Fruit fly (Drosophila melanogaster): ENCODE data around the gene CG43861.

CG43861 gene

dm6 chr2L:19932523-19932922 is 84.6 kb downstream of the CG43861 start (continued):
- TF ChIP-seq gsb-n (tag; optimal IDR thresholded peaks at IDR 0.05) (no peak), cg (GFP tag; optimal IDR thresholded peaks at IDR 0.05) (no peak), fd102C (GFP tag; optimal IDR thresholded peaks at IDR 0.05) (no peak), CG33213 (GFP tag; optimal IDR thresholded peaks at IDR 0.05) (no peak), Bteb2 (GFP tag; optimal IDR thresholded peaks at IDR 0.05) (no peak), CG18011 (GFP tag; optimal IDR thresholded peaks at IDR 0.05) (no peak), CG11695 (GFP tag; IDR thresholded peaks at IDR 0.05) (0 out of 3 replicates have a peak, but pooled peaks have one; percentile 7), YL-1 (GFP tag; optimal IDR thresholded peaks at IDR 0.05) (no peak), CG10543 (GFP tag; optimal IDR thresholded peaks at IDR 0.05) (peak; percentile 47), cato (GFP tag; optimal IDR thresholded peaks at IDR 0.05; ENCODE audit: borderline replicate concordance) (no peak), Abd-B (GFP tag; optimal IDR thresholded peaks at IDR 0.05) (no peak), CG13894 (tag; optimal IDR thresholded peaks at IDR 0.05) (peak; percentile 11), CG7372 (GFP tag; IDR thresholded peaks at IDR 0.05) (no peak), CG6813 (GFP tag; optimal IDR thresholded peaks at IDR 0.05) (peak; percentile 10), CG16815 (GFP tag; optimal IDR thresholded peaks at IDR 0.05) (no peak), Pdp1 (GFP tag; optimal IDR thresholded peaks at IDR 0.05) (peak in 1 of 2 experiments; percentile 64), slbo (GFP tag; IDR thresholded peaks at IDR 0.05) (no peak), Hey (tag; optimal IDR thresholded peaks at IDR 0.05) (peak; percentile 1), Hr78 (GFP tag; optimal IDR thresholded peaks at IDR 0.05) (peak in 1 of 2 experiments; percentile 99), Hr51 (GFP tag; optimal IDR thresholded peaks at IDR 0.05) (no peak), CG12299 (tag; optimal IDR thresholded peaks at IDR 0.05) (no peak), fd64A (GFP tag; optimal IDR thresholded peaks at IDR 0.05) (no peak), CG4360 (GFP tag; IDR thresholded peaks at IDR 0.05) (0 out of 2 replicates have a peak, but pooled peaks have one; percentile 46), NC2β (GFP tag; optimal IDR thresholded peaks at IDR 0.05) (no peak), bsh (GFP tag; optimal IDR thresholded peaks at IDR 0.05) (no peak), mirr (GFP tag; optimal IDR thresholded peaks at IDR 0.05) (peak; percentile 6), Kr (GFP tag; optimal IDR thresholded peaks at IDR 0.05) (no peak), CG11456 (GFP tag; IDR thresholded peaks at IDR 0.05) (no peak), CG4820 (GFP tag; optimal IDR thresholded peaks at IDR 0.05) (no peak), CG2875 (GFP tag; optimal IDR thresholded peaks at IDR 0.05) (no peak), CG8765 (GFP tag; IDR thresholded peaks at IDR 0.05) (no peak), CkIIα-i1 (GFP tag; IDR thresholded peaks at IDR 0.05) (no peak), gfzf (GFP tag; optimal IDR thresholded peaks at IDR 0.05) (no peak), HLH4C (GFP tag; IDR thresholded peaks at IDR 0.05; ENCODE audit: partially characterized antibody) (no peak), hbn (GFP tag; IDR thresholded peaks at IDR 0.05; ENCODE audit: partially characterized antibody) (no peak), CG10462 (GFP tag; optimal IDR thresholded peaks at IDR 0.05) (no peak), Gsc (GFP tag; IDR thresholded peaks at IDR 0.05) (no peak), CG6654 (GFP tag; optimal IDR thresholded peaks at IDR 0.05) (no peak), CG34422 (GFP tag; IDR thresholded peaks at IDR 0.05) (no peak), CG32767 (GFP tag; IDR thresholded peaks at IDR 0.05) (no peak), CoRest (tag; optimal IDR thresholded peaks at IDR 0.05) (no peak), CG17186 (GFP tag; optimal IDR thresholded peaks at IDR 0.05) (no peak), cwo (GFP tag; optimal IDR thresholded peaks at IDR 0.05) (peak; percentile 1), Dref (GFP tag; IDR thresholded peaks at IDR 0.05) (no peak), oc (tag; optimal IDR thresholded peaks at IDR 0.05) (peak; percentile 87), Atf-2 (GFP tag; optimal IDR thresholded peaks at IDR 0.05) (no peak), CG33557 (GFP tag; optimal IDR thresholded peaks at IDR 0.05) (no peak), CG30020 (tag; optimal IDR thresholded peaks at IDR 0.05) (no peak), bab2 (GFP tag; optimal IDR thresholded peaks at IDR 0.05) (no peak), stwl (tag; optimal IDR thresholded peaks at IDR 0.05) (no peak)

Data from whole organism, embryonic.